Fruit fly (Drosophila melanogaster): ENCODE results near the gene ph-p.

ph-p gene

dm6 chrX:2076412-2077357 lies 61.5 kb downstream of the ph-p start, which contains the start of gene CG4025:
Gene CG4025, plus strand, starts transcription at chrX:2076966.
- no peak for TF ChIP-seq CG17801 (GFP tag; optimal IDR thresholded peaks at IDR 0.05; ENCODE audit: partially characterized antibody)
